Worm (Caenorhabditis elegans) whole organism, L4/young adult: ENCODE results near the gene Y37D8A.2.

Experiments used
- dao-5 ChIP-seq: sonication (generic microtip); optimal IDR thresholded peaks from 2 replicates; lab custom pipeline; 2016; ENCODE audit warnings: missing genotype, missing genetic modification characterization, moderate library complexity, missing compliant biosample characterization
- him-1 ChIP-seq: sonication (generic microtip); optimal IDR thresholded peaks from 2 replicates; lab custom pipeline; 2016; ENCODE audit warnings: missing genotype, missing genetic modification reagents, missing genetic modification characterization, missing compliant biosample characterization

DNA sequence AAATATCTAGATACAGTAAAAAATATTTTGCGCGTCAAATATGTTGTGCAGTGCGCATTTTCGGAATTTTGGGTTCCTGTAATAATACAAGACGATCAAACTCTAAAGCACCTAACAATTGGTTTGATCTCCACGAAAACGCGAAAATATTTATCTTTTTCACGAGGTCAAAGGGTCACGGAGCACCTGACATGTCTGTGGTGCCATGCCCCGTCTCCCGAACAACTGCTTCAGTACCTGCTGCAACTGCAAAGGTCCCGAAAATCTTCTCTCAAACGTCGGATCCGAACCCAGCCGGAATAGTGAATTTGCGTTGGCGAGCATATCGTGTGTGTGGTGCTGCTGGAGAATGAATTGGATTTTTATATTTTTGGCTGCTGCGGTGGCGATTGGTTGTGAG lies at the start of gene Y37D8A.2, which contains the start of gene Y37D8A.25:
- TF ChIP-seq dao-5 (tag; lab: Kevin White, UChicago) (no peak), him-1 (no peak)
